Fruit fly (Drosophila melanogaster) Kc167 (cell line): ENCODE results near the gene CG12607.

Experiments used
- h ChIP-seq: fragments of >200 bp; optimal IDR thresholded peaks from 3 replicates; lab custom pipeline; 2018; ENCODE audit warnings: missing external identifiers
- psq ChIP-seq: fragments of >200 bp; optimal IDR thresholded peaks from 2 replicates; lab custom pipeline; 2017; ENCODE audit warnings: missing external identifiers
- ttk ChIP-seq: sonication (Bioruptor generic); optimal IDR thresholded peaks from 2 replicates; lab custom pipeline; 2017; ENCODE audit warnings: missing external identifiers

- TF ChIP-seq ttk (no peak), h (no peak), psq (lab: Kevin White, UChicago) (no peak)
These were observed 49.2 kb upstream of the CG12607 start for dm6 chr3L:4397137-4397536.
